Fruit fly (Drosophila melanogaster) whole organism, embryonic: ENCODE measurements around the gene msl-3.

Experiments
- Aef1 ChIP-seq: fragments of 200-800 bp; sonication (Bioruptor generic); IDR thresholded peaks from 3 replicates; pipeline ENCODE4 v1.3.6; 2022; ENCODE audit warnings: missing biosample characterization, missing genetic modification characterization
- B-H1 ChIP-seq: fragments of 200-800 bp; sonication (Bioruptor generic); IDR thresholded peaks from 3 replicates; pipeline ENCODE4 v1.3.6; 2022; ENCODE audit warnings: missing biosample characterization, missing genetic modification characterization
- BEAF-32 ChIP-seq: fragments of 200-800 bp; sonication (Bioruptor generic); optimal IDR thresholded peaks from 3 replicates; lab custom pipeline; 2017; ENCODE audit warnings: missing biosample characterization, missing genetic modification characterization, mild to moderate bottlenecking, moderate library complexity, missing genetic modification reagents
- CG10209 ChIP-seq: fragments of 200-800 bp; sonication (Bioruptor generic); optimal IDR thresholded peaks from 3 replicates; lab custom pipeline; 2017; ENCODE audit warnings: missing biosample characterization, mild to moderate bottlenecking, missing genetic modification characterization, missing genetic modification reagents
- CG11504 ChIP-seq: fragments of 200-800 bp; sonication (Bioruptor generic); optimal IDR thresholded peaks from 3 replicates; lab custom pipeline; 2019; ENCODE audit warnings: missing biosample characterization, mild to moderate bottlenecking, missing genetic modification characterization, moderate library complexity
- CG11560 ChIP-seq: fragments of 200-800 bp; sonication (Bioruptor generic); IDR thresholded peaks from 3 replicates; pipeline ENCODE4 v1.3.6; 2022; ENCODE audit warnings: missing biosample characterization, missing genetic modification characterization
- CG12391 ChIP-seq: fragments of 200-800 bp; sonication (Bioruptor generic); optimal IDR thresholded peaks from 3 replicates; lab custom pipeline; 2018; ENCODE audit warnings: missing biosample characterization, mild to moderate bottlenecking, missing genetic modification characterization, moderate library complexity
- CG13775 ChIP-seq: fragments of 200-800 bp; sonication (Bioruptor generic); optimal IDR thresholded peaks from 3 replicates; lab custom pipeline; 2017; ENCODE audit warnings: missing biosample characterization, mild to moderate bottlenecking, missing genetic modification characterization
- CG14014 ChIP-seq: fragments of 200-800 bp; sonication (Bioruptor generic); IDR thresholded peaks from 2 replicates; pipeline ENCODE4 v1.3.6; 2022; ENCODE audit warnings: missing biosample characterization, missing genetic modification characterization
- CG15514 ChIP-seq: fragments of 200-800 bp; sonication (Bioruptor generic); optimal IDR thresholded peaks from 3 replicates; lab custom pipeline; 2017; ENCODE audit warnings: missing biosample characterization, missing genetic modification characterization, mild to moderate bottlenecking, moderate library complexity, missing genetic modification reagents
- CG16815 ChIP-seq: fragments of 200-800 bp; sonication (Bioruptor generic); optimal IDR thresholded peaks from 3 replicates; lab custom pipeline; 2017; ENCODE audit warnings: missing biosample characterization, mild to moderate bottlenecking, missing genetic modification characterization
- CG17361 ChIP-seq: fragments of 200-800 bp; sonication (Bioruptor generic); IDR thresholded peaks from 3 replicates; pipeline ENCODE4 v1.3.6; 2022; ENCODE audit warnings: missing biosample characterization, missing genetic modification characterization
- CG17802 ChIP-seq: fragments of 200-800 bp; sonication (Bioruptor generic); optimal IDR thresholded peaks from 2 replicates; lab custom pipeline; 2018; ENCODE audit warnings: missing biosample characterization, mild to moderate bottlenecking, missing genetic modification characterization, moderate library complexity
- CG2678 ChIP-seq: fragments of 200-800 bp; sonication (Bioruptor generic); optimal IDR thresholded peaks from 3 replicates; lab custom pipeline; 2019; ENCODE audit warnings: missing biosample characterization, mild to moderate bottlenecking, missing genetic modification characterization, moderate library complexity
- CG30403 ChIP-seq: fragments of 200-800 bp; sonication (Bioruptor generic); optimal IDR thresholded peaks from 3 replicates; lab custom pipeline; 2016; ENCODE audit warnings: missing biosample characterization, missing genetic modification characterization
- CG4360 ChIP-seq: fragments of 200-800 bp; sonication (Bioruptor generic); IDR thresholded peaks from 2 replicates; pipeline ENCODE4 v1.3.6; 2022; ENCODE audit warnings: missing biosample characterization, missing genetic modification characterization
- CG4404 ChIP-seq: fragments of 200-800 bp; sonication (Bioruptor generic); IDR thresholded peaks from 2 replicates; pipeline ENCODE4 v1.3.6; 2022; ENCODE audit warnings: missing biosample characterization, missing genetic modification characterization
- CG6689 ChIP-seq: fragments of 200-800 bp; sonication (Bioruptor generic); IDR thresholded peaks from 2 replicates; pipeline ENCODE4 v1.3.6; 2022; ENCODE audit warnings: missing biosample characterization, missing genetic modification characterization
- Dfd ChIP-seq, 2 experiments: fragments of >200 bp; optimal IDR thresholded peaks; 2 replicates each; lab custom pipeline; 2017; ENCODE audit warnings: missing biosample characterization in 2 of 2, missing genetic modification characterization in 2 of 2
- E2f2 ChIP-seq: fragments of 200-800 bp; sonication (Bioruptor generic); IDR thresholded peaks from 2 replicates; pipeline ENCODE4 v1.3.6; 2022; ENCODE audit warnings: missing biosample characterization, missing genetic modification characterization
- Hsf ChIP-seq: fragments of 200-800 bp; sonication (Bioruptor generic); optimal IDR thresholded peaks from 3 replicates; lab custom pipeline; 2016; ENCODE audit warnings: missing biosample characterization, missing genetic modification characterization
- Nf-YC ChIP-seq: fragments of 200-800 bp; optimal IDR thresholded peaks from 3 replicates; lab custom pipeline; 2019; ENCODE audit warnings: missing biosample characterization, mild to moderate bottlenecking, missing genetic modification characterization, moderate library complexity
- Opbp ChIP-seq: fragments of 200-800 bp; sonication (Bioruptor generic); IDR thresholded peaks from 3 replicates; pipeline ENCODE4 v1.3.6; 2022; ENCODE audit warnings: missing biosample characterization, missing genetic modification characterization; ENCODE audit not compliant: partially characterized antibody
- Optix ChIP-seq: fragments of 200-800 bp; sonication (Bioruptor generic); IDR thresholded peaks from 3 replicates; pipeline ENCODE4 v1.3.6; 2022; ENCODE audit warnings: missing biosample characterization, missing genetic modification characterization
- Poxn ChIP-seq: fragments of 200-800 bp; sonication (Bioruptor generic); IDR thresholded peaks from 2 replicates; pipeline ENCODE4 v1.3.6; 2022; ENCODE audit warnings: missing biosample characterization, missing genetic modification characterization
- Sox100B ChIP-seq: fragments of 200-800 bp; sonication (Bioruptor generic); optimal IDR thresholded peaks from 3 replicates; lab custom pipeline; 2018; ENCODE audit warnings: missing biosample characterization, mild to moderate bottlenecking, missing genetic modification characterization
- Sox102F ChIP-seq: fragments of 200-800 bp; sonication (Bioruptor generic); optimal IDR thresholded peaks from 2 replicates; lab custom pipeline; 2018; ENCODE audit warnings: missing biosample characterization, mild to moderate bottlenecking, missing genetic modification characterization, moderate library complexity
- Usf ChIP-seq: fragments of 200-800 bp; sonication (Bioruptor generic); optimal IDR thresholded peaks from 2 replicates; lab custom pipeline; 2017; ENCODE audit warnings: missing genotype, missing biosample characterization, missing genetic modification characterization
- abd-A ChIP-seq: fragments of 200-800 bp; sonication (Bioruptor generic); optimal IDR thresholded peaks from 3 replicates; lab custom pipeline; 2019; ENCODE audit warnings: missing biosample characterization, mild to moderate bottlenecking, missing genetic modification characterization, moderate library complexity
- ac ChIP-seq: fragments of 200-800 bp; sonication (Bioruptor generic); optimal IDR thresholded peaks from 3 replicates; lab custom pipeline; 2017; ENCODE audit warnings: missing biosample characterization, mild to moderate bottlenecking, missing genetic modification characterization
- az2 ChIP-seq: fragments of 200-800 bp; sonication (Bioruptor generic); optimal IDR thresholded peaks from 3 replicates; lab custom pipeline; 2016; ENCODE audit warnings: missing biosample characterization, missing genetic modification characterization
- cad ChIP-seq: fragments of >200 bp; optimal IDR thresholded peaks from 2 replicates; lab custom pipeline; 2017; ENCODE audit warnings: missing biosample characterization, missing genetic modification characterization
- crc ChIP-seq: fragments of 200-800 bp; sonication (Bioruptor generic); optimal IDR thresholded peaks from 2 replicates; lab custom pipeline; 2016; ENCODE audit warnings: missing biosample characterization, missing genetic modification characterization
- crp ChIP-seq, 2 experiments: fragments of 200-800 bp; sonication (Bioruptor generic); optimal IDR thresholded peaks; 2 replicates in 1 of 2; 3 replicates in 1 of 2; lab custom pipeline; 2017; ENCODE audit warnings: missing biosample characterization in 2 of 2, missing genetic modification characterization in 2 of 2, mild to moderate bottlenecking in 1 of 2, moderate library complexity in 1 of 2
- cwo ChIP-seq: fragments of 200-800 bp; sonication (Bioruptor generic); optimal IDR thresholded peaks from 3 replicates; lab custom pipeline; 2017; ENCODE audit warnings: missing biosample characterization, missing genetic modification characterization, mild to moderate bottlenecking, moderate library complexity, missing genetic modification reagents
- danr ChIP-seq: fragments of 200-800 bp; sonication (Bioruptor generic); IDR thresholded peaks from 2 replicates; pipeline ENCODE4 v1.3.6; 2022; ENCODE audit warnings: missing biosample characterization, missing genetic modification characterization
- dimm ChIP-seq: fragments of 200-800 bp; sonication (Bioruptor generic); IDR thresholded peaks from 2 replicates; pipeline ENCODE4 v1.3.6; 2022; ENCODE audit warnings: missing biosample characterization, missing genetic modification characterization
- dmrt99B ChIP-seq: fragments of 200-800 bp; sonication (Bioruptor generic); optimal IDR thresholded peaks from 2 replicates; lab custom pipeline; 2018; ENCODE audit warnings: missing biosample characterization, mild to moderate bottlenecking, missing genetic modification characterization, moderate library complexity
- en ChIP-seq: fragments of 200-800 bp; sonication (Bioruptor generic); optimal IDR thresholded peaks from 2 replicates; lab custom pipeline; 2016; ENCODE audit warnings: missing biosample characterization, missing genetic modification characterization
- exex ChIP-seq: fragments of 200-800 bp; sonication (Bioruptor generic); optimal IDR thresholded peaks from 4 replicates; lab custom pipeline; 2018; ENCODE audit warnings: missing biosample characterization, mild to moderate bottlenecking, missing genetic modification characterization, moderate library complexity
- gem ChIP-seq: fragments of 200-800 bp; sonication (Bioruptor generic); optimal IDR thresholded peaks from 2 replicates; lab custom pipeline; 2019; ENCODE audit warnings: missing biosample characterization, mild to moderate bottlenecking, missing genetic modification characterization, moderate library complexity
- grau ChIP-seq: fragments of 200-800 bp; optimal IDR thresholded peaks from 3 replicates; lab custom pipeline; 2019; ENCODE audit warnings: missing biosample characterization, mild to moderate bottlenecking, missing genetic modification characterization, moderate library complexity
- odd ChIP-seq: fragments of 200-800 bp; sonication (Bioruptor generic); optimal IDR thresholded peaks from 2 replicates; lab custom pipeline; 2017; ENCODE audit warnings: missing biosample characterization, mild to moderate bottlenecking, missing genetic modification characterization
- onecut ChIP-seq: fragments of 200-800 bp; sonication (Bioruptor generic); IDR thresholded peaks from 2 replicates; pipeline ENCODE4 v1.3.6; 2022; ENCODE audit warnings: missing biosample characterization, missing genetic modification characterization
- row ChIP-seq: fragments of 200-800 bp; sonication (Bioruptor generic); IDR thresholded peaks from 3 replicates; pipeline ENCODE4 v1.3.6; 2022; ENCODE audit warnings: missing biosample characterization, missing genetic modification characterization
- sens ChIP-seq: fragments of 200-800 bp; sonication (Bioruptor generic); peaks from one replicate; lab custom pipeline; 2016; ENCODE audit warnings: missing biosample characterization, missing genetic modification characterization
- ssp ChIP-seq: fragments of 200-800 bp; sonication (Bioruptor generic); IDR thresholded peaks from 2 replicates; pipeline ENCODE4 v1.3.6; 2022; ENCODE audit warnings: missing biosample characterization, missing genetic modification characterization
- tin ChIP-seq: fragments of 200-800 bp; sonication (Bioruptor generic); optimal IDR thresholded peaks from 3 replicates; lab custom pipeline; 2016; ENCODE audit warnings: missing biosample characterization, missing genetic modification characterization
- tio ChIP-seq: fragments of 200-800 bp; sonication (Bioruptor generic); optimal IDR thresholded peaks from 2 replicates; lab custom pipeline; 2017; ENCODE audit warnings: missing biosample characterization, missing genetic modification characterization, inconsistent platforms
- ttk ChIP-seq: fragments of 200-800 bp; sonication (Bioruptor generic); IDR thresholded peaks from 2 replicates; pipeline ENCODE4 v2.1.2; 2022; ENCODE audit warnings: missing biosample characterization, missing genetic modification characterization
- wdn ChIP-seq: fragments of 200-800 bp; sonication (Bioruptor generic); IDR thresholded peaks from 2 replicates; pipeline ENCODE4 v1.3.6; 2022; ENCODE audit warnings: missing biosample characterization, missing genetic modification characterization
- zfh2 ChIP-seq: fragments of 200-800 bp; sonication (Bioruptor generic); optimal IDR thresholded peaks from 2 replicates; lab custom pipeline; 2016; ENCODE audit warnings: missing biosample characterization, missing genetic modification characterization

The msl-3 gene

dm6 chr3L:7155522-7155978, 30.2 kb upstream of the msl-3 start (continued):
- TF ChIP-seq CG6689 (GFP tag; lab: Robert Waterston, UW) (no peak), tio (GFP tag; lab: Kevin White, UChicago) (peak; percentile 29), CG4404 (GFP tag; lab: Robert Waterston, UW) (no peak), abd-A (no peak), CG13775 (GFP tag; lab: Kevin White, UChicago) (peak; percentile 19), zfh2 (GFP tag; lab: Kevin White, UChicago) (no peak), odd (GFP tag; lab: Kevin White, UChicago) (peak; percentile 19), cwo (GFP tag; lab: Kevin White, UChicago) (peak; percentile 12), wdn (no peak), Dfd (GFP tag; optimal IDR thresholded peaks at IDR 0.05; lab: Kevin White, UChicago) (no peak), CG15514 (GFP tag; lab: Kevin White, UChicago) (no peak), CG10209 (GFP tag; lab: Kevin White, UChicago) (peak; percentile 11), Sox100B (GFP tag; lab: Kevin White, UChicago) (peak; percentile 32), grau (tag; lab: Kevin White, UChicago) (peak; percentile 90), dimm (GFP tag; lab: Robert Waterston, UW) (no peak), ttk (GFP tag; lab: Robert Waterston, UW) (no peak), az2 (GFP tag; lab: Kevin White, UChicago) (peak; percentile 27), tin (no peak), dmrt99B (tag; lab: Kevin White, UChicago) (peak; percentile 44), Aef1 (GFP tag; lab: Robert Waterston, UW) (no peak), CG2678 (tag; lab: Kevin White, UChicago) (peak; percentile 49), sens (peak; percentile 67), Sox102F (GFP tag; lab: Kevin White, UChicago) (peak; percentile 16), danr (GFP tag; lab: Robert Waterston, UW) (no peak), CG11504 (peak; percentile 56), CG14014 (GFP tag; lab: Robert Waterston, UW) (no peak), row (GFP tag; lab: Robert Waterston, UW) (peak; percentile 58), CG17802 (no peak), Optix (GFP tag; lab: Robert Waterston, UW) (no peak), Nf-YC (tag; lab: Kevin White, UChicago) (peak; percentile 1), crc (GFP tag; lab: Kevin White, UChicago) (no peak), gem (tag; lab: Kevin White, UChicago) (peak; percentile 57), CG11560 (tag; lab: Robert Waterston, UW) (no peak), en (GFP tag; lab: Kevin White, UChicago) (no peak), cad (GFP tag; lab: Kevin White, UChicago) (no peak), ssp (GFP tag; lab: Robert Waterston, UW) (no peak), Poxn (GFP tag; lab: Robert Waterston, UW) (no peak), CG12391 (tag; lab: Kevin White, UChicago) (peak; percentile 33), exex (no peak), onecut (GFP tag; lab: Robert Waterston, UW) (no peak), CG16815 (peak; percentile 13), CG17361 (peak; percentile 84), Usf (GFP tag; lab: Kevin White, UChicago) (no peak), Opbp (GFP tag; lab: Robert Waterston, UW) (no peak), BEAF-32 (GFP tag; lab: Kevin White, UChicago) (no peak), CG30403 (GFP tag; lab: Kevin White, UChicago) (peak; percentile 57), E2f2 (GFP tag; lab: Robert Waterston, UW) (no peak), ac (no peak), CG4360 (GFP tag; lab: Robert Waterston, UW) (no peak), crp (GFP tag; optimal IDR thresholded peaks at IDR 0.05; lab: Kevin White, UChicago) (no peak), B-H1 (GFP tag; lab: Robert Waterston, UW) (no peak), Hsf (GFP tag; lab: Kevin White, UChicago) (peak; percentile 36)
